Worm (Caenorhabditis elegans) whole organism, L4 larva: ENCODE measurements around the gene srj-22.

ENCODE experiments used
- fos-1 ChIP-seq: fragments of 150-350 bp; optimal IDR thresholded peaks from 2 replicates; lab custom pipeline; 2014; ENCODE audit warnings: missing biosample characterization, missing genetic modification characterization
- skn-1 ChIP-seq: fragments of 150-350 bp; optimal IDR thresholded peaks from 2 replicates; lab custom pipeline; 2014; ENCODE audit warnings: missing biosample characterization, missing genetic modification characterization
- snpc-4 ChIP-seq: fragments of 150-350 bp; optimal IDR thresholded peaks from 2 replicates; lab custom pipeline; 2014; ENCODE audit warnings: missing biosample characterization, missing genetic modification characterization
- tra-1 ChIP-seq: fragments of 200-800 bp; sonication (Bioruptor generic); IDR thresholded peaks from 2 replicates; pipeline ENCODE4 v1.3.6; 2022; ENCODE audit warnings: missing genetic modification reagents, missing genetic modification characterization, missing compliant biosample characterization
- unc-130 ChIP-seq: sonication (generic microtip); optimal IDR thresholded peaks from 2 replicates; lab custom pipeline; 2016; ENCODE audit warnings: missing genetic modification reagents, missing genetic modification characterization, missing compliant biosample characterization
- unc-62 ChIP-seq, 3 experiments: fragments of 150-350 bp in 1 of 3; sonication (generic microtip); optimal IDR thresholded peaks in 2 of 3; peaks in 1 of 3; 1 replicate in 1 of 3; 2 replicates in 2 of 3; lab custom pipeline; 2014 to 2017; ENCODE audit warnings: missing biosample characterization in 3 of 3, missing genetic modification characterization in 3 of 3, missing genetic modification reagents in 3 of 3, missing genotype in 1 of 3

DNA sequence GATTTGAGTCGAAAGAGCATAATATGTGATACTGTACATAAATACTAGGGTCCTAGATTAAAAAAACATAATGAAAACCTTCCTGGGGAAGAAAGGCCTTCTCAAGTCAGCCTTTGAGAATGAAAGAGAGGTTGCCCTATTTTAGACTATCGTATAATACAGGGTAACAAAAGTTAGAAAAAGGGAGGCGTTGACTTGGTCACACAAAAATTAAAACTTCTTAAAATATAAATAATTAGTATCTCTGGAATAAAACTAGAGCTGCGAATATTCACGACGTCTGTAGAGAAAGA lies 31.0 kb downstream of the srj-22 start:
- TF ChIP-seq unc-62 (GFP tag; optimal IDR thresholded peaks at IDR 0.05 in 1 of 2; lab: Kevin White, UChicago) (peak in 1 of 2 experiments; percentile 66), unc-62 (tag; optimal IDR thresholded peaks at IDR 0.05; lab: Kevin White, UChicago) (no peak), snpc-4 (no peak), fos-1 (tag; lab: Kevin White, UChicago) (no peak), skn-1 (no peak), unc-130 (GFP tag; lab: Kevin White, UChicago) (no peak), tra-1 (GFP tag; lab: Robert Waterston, UW) (no peak)
